Fruit fly (Drosophila melanogaster) whole organism, embryonic: Measurements from ENCODE around the gene Dus1.

Experiments used
- ATbp ChIP-seq: fragments of 200-800 bp; sonication (Bioruptor generic); optimal IDR thresholded peaks from 2 replicates; lab custom pipeline; 2017; ENCODE audit warnings: missing biosample characterization, mild to moderate bottlenecking, missing genetic modification characterization, missing genetic modification reagents
- Atf-2 ChIP-seq: fragments of 200-800 bp; sonication (Bioruptor generic); optimal IDR thresholded peaks from 2 replicates; lab custom pipeline; 2016; ENCODE audit warnings: missing biosample characterization, missing genetic modification characterization
- Awh ChIP-seq: fragments of 200-800 bp; sonication (Bioruptor generic); IDR thresholded peaks from 2 replicates; pipeline ENCODE4, ENCODE4 v1.3.6; 2022; ENCODE audit warnings: missing biosample characterization, missing genetic modification characterization
- C15 ChIP-seq: fragments of 200-800 bp; sonication (Bioruptor generic); IDR thresholded peaks from 3 replicates; pipeline ENCODE4 v1.3.6; 2022; ENCODE audit warnings: missing biosample characterization, missing genetic modification characterization
- CG10543 ChIP-seq: fragments of 200-800 bp; sonication (Bioruptor generic); optimal IDR thresholded peaks from 3 replicates; lab custom pipeline; 2017; ENCODE audit warnings: missing biosample characterization, mild to moderate bottlenecking, missing genetic modification characterization, moderate library complexity
- CG11696 ChIP-seq: fragments of 200-800 bp; sonication (Bioruptor generic); IDR thresholded peaks from 2 replicates; pipeline ENCODE4 v1.3.6; 2022; ENCODE audit warnings: missing biosample characterization, missing genetic modification characterization
- CG12071 ChIP-seq: fragments of 200-800 bp; sonication (Bioruptor generic); optimal IDR thresholded peaks from 3 replicates; lab custom pipeline; 2018; ENCODE audit warnings: missing biosample characterization, mild to moderate bottlenecking, missing genetic modification characterization
- CG1233 ChIP-seq: fragments of 200-800 bp; sonication (Bioruptor generic); optimal IDR thresholded peaks from 4 replicates; lab custom pipeline; 2018; ENCODE audit warnings: missing biosample characterization, mild to moderate bottlenecking, missing genetic modification characterization
- CG12769 ChIP-seq: fragments of 200-800 bp; sonication (Bioruptor generic); optimal IDR thresholded peaks from 2 replicates; lab custom pipeline; 2019; ENCODE audit warnings: missing biosample characterization, mild to moderate bottlenecking, missing genetic modification characterization, moderate library complexity
- CG13287 ChIP-seq: fragments of 200-800 bp; sonication (Bioruptor generic); IDR thresholded peaks from 2 replicates; pipeline ENCODE4 v1.3.6; 2022; ENCODE audit warnings: missing biosample characterization, missing genetic modification characterization; ENCODE audit not compliant: partially characterized antibody
- CG15601 ChIP-seq: fragments of 200-800 bp; sonication (Bioruptor generic); optimal IDR thresholded peaks from 3 replicates; lab custom pipeline; 2019; ENCODE audit warnings: missing biosample characterization, mild to moderate bottlenecking, missing genetic modification characterization, moderate library complexity
- CG17385 ChIP-seq: fragments of 200-800 bp; sonication (Bioruptor generic); optimal IDR thresholded peaks from 3 replicates; lab custom pipeline; 2018; ENCODE audit warnings: missing biosample characterization, mild to moderate bottlenecking, missing genetic modification characterization
- CG17568 ChIP-seq: fragments of 200-800 bp; sonication (Bioruptor generic); optimal IDR thresholded peaks from 2 replicates; lab custom pipeline; 2018; ENCODE audit warnings: missing biosample characterization, mild to moderate bottlenecking, missing genetic modification characterization, moderate library complexity
- CG18599 ChIP-seq: fragments of 200-800 bp; sonication (Bioruptor generic); optimal IDR thresholded peaks from 3 replicates; lab custom pipeline; 2017; ENCODE audit warnings: missing biosample characterization, missing genetic modification characterization, mild to moderate bottlenecking, moderate library complexity, missing genetic modification reagents
- CG30020 ChIP-seq: fragments of 200-800 bp; optimal IDR thresholded peaks from 2 replicates; lab custom pipeline; 2019; ENCODE audit warnings: missing biosample characterization, mild to moderate bottlenecking, missing genetic modification characterization, moderate library complexity
- CG31388 ChIP-seq: fragments of 200-800 bp; sonication (Bioruptor generic); optimal IDR thresholded peaks from 2 replicates; lab custom pipeline; 2016; ENCODE audit warnings: missing biosample characterization, missing genetic modification characterization
- CG33213 ChIP-seq: fragments of 200-800 bp; sonication (Bioruptor generic); optimal IDR thresholded peaks from 3 replicates; lab custom pipeline; 2016; ENCODE audit warnings: missing biosample characterization, missing genetic modification characterization
- CG34224 ChIP-seq: fragments of 200-800 bp; sonication (Bioruptor generic); IDR thresholded peaks from 3 replicates; pipeline ENCODE4 v1.3.6; 2022; ENCODE audit warnings: missing biosample characterization, missing genetic modification characterization; ENCODE audit not compliant: partially characterized antibody
- CG4360 ChIP-seq: fragments of 200-800 bp; sonication (Bioruptor generic); IDR thresholded peaks from 2 replicates; pipeline ENCODE4 v1.3.6; 2022; ENCODE audit warnings: missing biosample characterization, missing genetic modification characterization
- CG6689 ChIP-seq: fragments of 200-800 bp; sonication (Bioruptor generic); IDR thresholded peaks from 2 replicates; pipeline ENCODE4 v1.3.6; 2022; ENCODE audit warnings: missing biosample characterization, missing genetic modification characterization
- CG8290 ChIP-seq, 3 experiments: fragments of 200-800 bp; sonication (Bioruptor generic); optimal IDR thresholded peaks; 2 replicates each; lab custom pipeline; 2016 to 2019; ENCODE audit warnings: missing biosample characterization in 3 of 3, missing genetic modification characterization in 3 of 3, mild to moderate bottlenecking in 2 of 3, moderate library complexity in 1 of 3
- CrebB ChIP-seq: fragments of 200-800 bp; sonication (Bioruptor generic); optimal IDR thresholded peaks from 3 replicates; lab custom pipeline; 2018; ENCODE audit warnings: missing biosample characterization, mild to moderate bottlenecking, missing genetic modification characterization
- D19A ChIP-seq: fragments of 200-800 bp; optimal IDR thresholded peaks from 3 replicates; lab custom pipeline; 2019; ENCODE audit warnings: missing biosample characterization, mild to moderate bottlenecking, missing genetic modification characterization, moderate library complexity
- GATAe ChIP-seq: fragments of 200-800 bp; sonication (Bioruptor generic); conservative IDR thresholded peaks from 2 replicates; pipeline ENCODE4 v1.3.6; 2022; ENCODE audit warnings: missing biosample characterization, missing genetic modification characterization
- Gsc ChIP-seq: fragments of 200-800 bp; sonication (Bioruptor generic); IDR thresholded peaks from 2 replicates; pipeline ENCODE4 v1.3.6; 2022; ENCODE audit warnings: missing biosample characterization, missing genetic modification characterization
- HHEX ChIP-seq: fragments of 200-800 bp; sonication (Bioruptor generic); optimal IDR thresholded peaks from 3 replicates; lab custom pipeline; 2017; ENCODE audit warnings: missing biosample characterization, mild to moderate bottlenecking, missing genetic modification characterization, missing genetic modification reagents
- HLH4C ChIP-seq: fragments of 200-800 bp; sonication (Bioruptor generic); IDR thresholded peaks from 3 replicates; pipeline ENCODE4 v1.3.6; 2022; ENCODE audit warnings: missing biosample characterization, missing genetic modification characterization; ENCODE audit not compliant: partially characterized antibody
- HmgZ ChIP-seq: fragments of 200-800 bp; sonication (Bioruptor generic); optimal IDR thresholded peaks from 2 replicates; lab custom pipeline; 2018; ENCODE audit warnings: missing biosample characterization, mild to moderate bottlenecking, missing genetic modification characterization
- Hmr ChIP-seq: fragments of 200-800 bp; sonication (Bioruptor generic); optimal IDR thresholded peaks from 3 replicates; lab custom pipeline; 2017; ENCODE audit warnings: mild to moderate bottlenecking, missing biosample characterization, missing genetic modification reagents, missing genetic modification characterization
- Hr3 ChIP-seq: fragments of 200-800 bp; sonication (Bioruptor generic); optimal IDR thresholded peaks from 3 replicates; lab custom pipeline; 2016; ENCODE audit warnings: missing biosample characterization, missing genetic modification characterization
- Hr39 ChIP-seq: fragments of >200 bp; optimal IDR thresholded peaks from 2 replicates; lab custom pipeline; 2017
- Hsf ChIP-seq: fragments of 200-800 bp; sonication (Bioruptor generic); optimal IDR thresholded peaks from 3 replicates; lab custom pipeline; 2016; ENCODE audit warnings: missing biosample characterization, missing genetic modification characterization
- MESR4 ChIP-seq: fragments of 200-800 bp; sonication (Bioruptor generic); optimal IDR thresholded peaks from 2 replicates; lab custom pipeline; 2018; ENCODE audit warnings: missing biosample characterization, mild to moderate bottlenecking, missing genetic modification characterization, moderate library complexity
- Med ChIP-seq: fragments of 200-800 bp; sonication (Bioruptor generic); peaks from one replicate; lab custom pipeline; 2016; ENCODE audit warnings: missing biosample characterization, missing genetic modification characterization, mild to moderate bottlenecking, inconsistent platforms, moderate library complexity
- Mrtf ChIP-seq: fragments of 200-800 bp; sonication (Bioruptor generic); IDR thresholded peaks from 3 replicates; pipeline ENCODE4 v1.3.6; 2022; ENCODE audit warnings: missing biosample characterization, missing genetic modification characterization
- Sry-δ ChIP-seq: fragments of 200-800 bp; sonication (Bioruptor generic); optimal IDR thresholded peaks from 2 replicates; lab custom pipeline; 2016; ENCODE audit warnings: missing biosample characterization, missing genetic modification characterization
- Taf1 ChIP-seq: fragments of 200-800 bp; sonication (Bioruptor generic); IDR thresholded peaks from 2 replicates; pipeline ENCODE4 v1.3.6; 2022; ENCODE audit warnings: missing biosample characterization, missing genetic modification characterization
- Vsx1 ChIP-seq: fragments of 200-800 bp; sonication (Bioruptor generic); optimal IDR thresholded peaks from 2 replicates; lab custom pipeline; 2017; ENCODE audit warnings: missing biosample characterization, mild to moderate bottlenecking, missing genetic modification characterization, missing genetic modification reagents
- btn ChIP-seq: fragments of 200-800 bp; sonication (Bioruptor generic); optimal IDR thresholded peaks from 2 replicates; lab custom pipeline; 2016; ENCODE audit warnings: missing biosample characterization, missing genetic modification characterization
- cato ChIP-seq: fragments of 200-800 bp; sonication (Bioruptor generic); optimal IDR thresholded peaks from 2 replicates; lab custom pipeline; 2016; ENCODE audit warnings: missing biosample characterization, missing genetic modification characterization, borderline replicate concordance
- gfzf ChIP-seq: fragments of 200-800 bp; sonication (Bioruptor generic); optimal IDR thresholded peaks from 2 replicates; lab custom pipeline; 2016; ENCODE audit warnings: missing biosample characterization, mild to moderate bottlenecking, missing genetic modification characterization, moderate library complexity
- gsb ChIP-seq: fragments of 200-800 bp; sonication (Bioruptor generic); IDR thresholded peaks from 2 replicates; pipeline ENCODE4 v1.3.6; 2022; ENCODE audit warnings: missing biosample characterization, missing genetic modification characterization
- her ChIP-seq: fragments of 200-800 bp; sonication (Bioruptor generic); optimal IDR thresholded peaks from 2 replicates; lab custom pipeline; 2016; ENCODE audit warnings: missing biosample characterization, missing genetic modification characterization
- inv ChIP-seq: fragments of 200-800 bp; sonication (Bioruptor generic); IDR thresholded peaks from 2 replicates; pipeline ENCODE4 v1.3.6; 2022; ENCODE audit warnings: missing biosample characterization, missing genetic modification characterization; ENCODE audit not compliant: partially characterized antibody
- nau ChIP-seq: fragments of 200-800 bp; sonication (Bioruptor generic); optimal IDR thresholded peaks from 3 replicates; lab custom pipeline; 2017; ENCODE audit warnings: missing biosample characterization, mild to moderate bottlenecking, missing genetic modification characterization, missing genetic modification reagents
- nerfin-1 ChIP-seq: fragments of 200-800 bp; sonication (Bioruptor generic); optimal IDR thresholded peaks from 3 replicates; lab custom pipeline; 2019; ENCODE audit warnings: missing biosample characterization, mild to moderate bottlenecking, missing genetic modification characterization, moderate library complexity
- phol ChIP-seq: fragments of 200-800 bp; sonication (Bioruptor generic); optimal IDR thresholded peaks from 3 replicates; lab custom pipeline; 2018; ENCODE audit warnings: missing biosample characterization, mild to moderate bottlenecking, missing genetic modification characterization, moderate library complexity
- salm ChIP-seq: fragments of 200-800 bp; sonication (Bioruptor generic); optimal IDR thresholded peaks from 2 replicates; lab custom pipeline; 2018; ENCODE audit warnings: missing biosample characterization, mild to moderate bottlenecking, missing genetic modification characterization
- sima ChIP-seq: fragments of 200-800 bp; sonication (Bioruptor generic); optimal IDR thresholded peaks from 2 replicates; lab custom pipeline; 2016; ENCODE audit warnings: missing biosample characterization, missing genetic modification characterization
- stwl ChIP-seq: fragments of 200-800 bp; sonication (Bioruptor generic); optimal IDR thresholded peaks from 3 replicates; lab custom pipeline; 2018; ENCODE audit warnings: missing biosample characterization, mild to moderate bottlenecking, missing genetic modification characterization, moderate library complexity
- trem ChIP-seq: fragments of 200-800 bp; optimal IDR thresholded peaks from 3 replicates; lab custom pipeline; 2019; ENCODE audit warnings: missing biosample characterization, mild to moderate bottlenecking, missing genetic modification characterization, moderate library complexity

Gene Dus1

dm6 chr2L:252174-252573 lies 19.4 kb downstream of the Dus1 start, which contains the start of gene Rpp30 (continued):
- TF ChIP-seq gfzf (GFP tag; lab: Kevin White, UChicago) (peak; percentile 92), Med (peak; percentile 61), CG17568 (GFP tag; lab: Kevin White, UChicago) (no peak), CG10543 (no peak), CG31388 (GFP tag; lab: Kevin White, UChicago) (no peak), CG34224 (GFP tag; lab: Robert Waterston, UW) (0 out of 3 replicates have a peak, but pooled peaks have one; percentile 20), Awh (no peak), CG1233 (GFP tag; lab: Kevin White, UChicago) (no peak), CG13287 (GFP tag; lab: Robert Waterston, UW) (peak; percentile 63), Sry-δ (GFP tag; lab: Kevin White, UChicago) (peak; percentile 32), C15 (no peak), CG12071 (GFP tag; lab: Kevin White, UChicago) (no peak), nerfin-1 (tag; lab: Kevin White, UChicago) (no peak), CG12769 (tag; lab: Kevin White, UChicago) (no peak), HHEX (GFP tag; lab: Kevin White, UChicago) (no peak), D19A (tag; lab: Kevin White, UChicago) (no peak), CG18599 (no peak), Vsx1 (no peak), Hsf (GFP tag; lab: Kevin White, UChicago) (no peak), stwl (tag; lab: Kevin White, UChicago) (peak; percentile 87), CG8290 (GFP tag; optimal IDR thresholded peaks at IDR 0.05; lab: Kevin White, UChicago) (no peak), CG8290 (tag; optimal IDR thresholded peaks at IDR 0.05; lab: Kevin White, UChicago) (no peak), MESR4 (GFP tag; lab: Kevin White, UChicago) (peak; percentile 45), btn (no peak), CG30020 (tag; lab: Kevin White, UChicago) (no peak), CG15601 (tag; lab: Kevin White, UChicago) (peak; percentile 53), sima (GFP tag; lab: Kevin White, UChicago) (no peak), her (GFP tag; lab: Kevin White, UChicago) (no peak), gsb (no peak), CG4360 (GFP tag; lab: Robert Waterston, UW) (no peak), inv (GFP tag; lab: Robert Waterston, UW) (no peak), cato (GFP tag; lab: Kevin White, UChicago) (no peak), CG6689 (GFP tag; lab: Robert Waterston, UW) (no peak), nau (GFP tag; lab: Kevin White, UChicago) (no peak), Mrtf (no peak), HmgZ (tag; lab: Kevin White, UChicago) (peak; percentile 49), ATbp (GFP tag; lab: Kevin White, UChicago) (no peak), salm (tag; lab: Kevin White, UChicago) (no peak), CG33213 (GFP tag; lab: Kevin White, UChicago) (peak; percentile 10), Hmr (GFP tag; lab: Kevin White, UChicago) (no peak), Atf-2 (GFP tag; lab: Kevin White, UChicago) (no peak), phol (tag; lab: Kevin White, UChicago) (peak; percentile 38), CG11696 (GFP tag; lab: Robert Waterston, UW) (no peak), Hr3 (GFP tag; lab: Kevin White, UChicago) (no peak), Taf1 (GFP tag; lab: Robert Waterston, UW) (no peak), Gsc (GFP tag; lab: Robert Waterston, UW) (no peak), CG17385 (no peak), Hr39 (lab: Kevin White, UChicago) (no peak), CrebB (tag; lab: Kevin White, UChicago) (no peak), GATAe (GFP tag; lab: Robert Waterston, UW) (no peak), HLH4C (GFP tag; lab: Robert Waterston, UW) (0 out of 3 replicates have a peak, but pooled peaks have one; percentile 28), trem (tag; lab: Kevin White, UChicago) (peak; percentile 10)
